Fruit fly (Drosophila melanogaster): ENCODE measurements around the gene CG6738.

DNA sequence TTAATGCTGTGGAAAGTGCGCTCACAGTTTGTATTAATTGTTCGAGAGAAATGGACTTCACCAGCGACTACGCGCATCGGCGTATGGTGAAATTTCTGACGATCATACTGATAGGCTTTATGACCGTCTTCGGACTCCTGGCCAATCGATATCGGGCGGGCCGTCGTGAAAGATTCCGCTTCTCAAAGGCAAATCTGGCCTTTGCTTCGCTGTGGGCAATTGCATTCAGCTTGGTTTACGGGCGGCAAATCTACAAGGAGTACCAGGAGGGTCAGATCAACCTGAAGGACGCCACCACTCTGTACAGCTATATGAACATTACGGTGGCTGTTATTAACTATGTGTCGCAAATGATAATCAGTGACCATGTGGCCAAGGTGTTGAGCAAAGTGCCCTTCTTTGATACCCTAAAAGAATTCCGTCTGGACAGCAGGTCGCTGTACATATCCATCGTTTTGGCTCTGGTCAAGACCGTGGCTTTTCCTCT lies 47.7 kb upstream of the CG6738 start, which contains the start of gene Gr94a:
- TF ChIP-seq OdsH (GFP tag; optimal IDR thresholded peaks at IDR 0.05): no peak
- TF ChIP-seq Dif (GFP tag; optimal IDR thresholded peaks at IDR 0.05; ENCODE audit: partially characterized antibody): no peak
- no peak for TF ChIP-seq HLH106 (tag; optimal IDR thresholded peaks at IDR 0.05)
- TF ChIP-seq CrebA (GFP tag; optimal IDR thresholded peaks at IDR 0.05; ENCODE audit: borderline replicate concordance): no peak
- TF ChIP-seq br (GFP tag; optimal IDR thresholded peaks at IDR 0.05): no peak
